Fruit fly (Drosophila melanogaster): ENCODE measurements around the gene CG33648.
A peak's percentile ranks its signal among the peaks of the same experiment; 100 is the strongest.

Gene CG33648

DNA sequence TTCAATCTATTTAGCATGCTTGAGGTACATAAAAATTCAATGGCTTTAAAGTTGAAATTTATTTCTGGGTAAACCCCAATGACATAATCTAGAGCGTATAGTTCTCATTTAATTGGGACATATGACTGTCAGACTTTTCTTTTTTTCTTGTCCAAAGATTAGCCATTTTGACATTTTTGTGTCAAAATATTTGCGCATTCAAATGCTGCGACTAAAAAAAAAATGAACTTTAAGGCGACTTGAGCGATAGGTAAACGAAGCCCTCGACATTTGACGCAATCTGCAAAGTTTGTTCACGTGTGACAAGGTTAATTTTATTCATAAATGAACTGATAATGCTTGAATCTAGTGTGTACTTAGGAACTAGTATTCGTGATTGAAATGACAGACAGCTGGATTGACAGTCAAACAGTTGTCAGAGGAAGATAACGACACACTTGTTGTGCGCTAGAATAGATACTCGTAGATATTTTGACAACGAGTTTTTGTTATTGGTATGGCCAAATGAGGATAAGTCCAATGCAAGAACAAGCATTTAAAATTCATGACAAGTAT, 18.0 kb upstream of the CG33648 start (continued):
- TF ChIP-seq HLH3B (GFP tag; IDR thresholded peaks at IDR 0.05) (no peak), CG10209 (GFP tag; optimal IDR thresholded peaks at IDR 0.05) (no peak), grau (tag; optimal IDR thresholded peaks at IDR 0.05) (no peak), Dll (GFP tag; IDR thresholded peaks at IDR 0.05; ENCODE audit: partially characterized antibody) (no peak), Fer1 (GFP tag; optimal IDR thresholded peaks at IDR 0.05) (peak; percentile 2), NFAT (GFP tag; IDR thresholded peaks at IDR 0.05) (no peak), H2.0 (GFP tag; IDR thresholded peaks at IDR 0.05) (no peak), run (tag; optimal IDR thresholded peaks at IDR 0.05) (no peak), BEAF-32 (GFP tag; optimal IDR thresholded peaks at IDR 0.05) (no peak), CG16813 (GFP tag; IDR thresholded peaks at IDR 0.05; ENCODE audit: partially characterized antibody) (no peak), CG4282 (GFP tag; optimal IDR thresholded peaks at IDR 0.05) (no peak), ac (GFP tag; optimal IDR thresholded peaks at IDR 0.05) (no peak), E2f2 (GFP tag; IDR thresholded peaks at IDR 0.05) (no peak), Hmr (GFP tag; optimal IDR thresholded peaks at IDR 0.05) (peak; percentile 26), Mrtf (GFP tag; IDR thresholded peaks at IDR 0.05) (no peak), eve (GFP tag; optimal IDR thresholded peaks at IDR 0.05) (peak in 1 of 2 experiments; percentile 51), crp (GFP tag; optimal IDR thresholded peaks at IDR 0.05) (no peak), CG3995 (GFP tag; optimal IDR thresholded peaks at IDR 0.05) (no peak), az2 (GFP tag; optimal IDR thresholded peaks at IDR 0.05) (no peak), CG1647 (GFP tag; optimal IDR thresholded peaks at IDR 0.05) (no peak), ems (GFP tag; optimal IDR thresholded peaks at IDR 0.05) (no peak), CG17612 (GFP tag; IDR thresholded peaks at IDR 0.05) (no peak), CTCF (GFP tag; optimal IDR thresholded peaks at IDR 0.05) (no peak), tup (GFP tag; optimal IDR thresholded peaks at IDR 0.05) (no peak), dan (GFP tag; IDR thresholded peaks at IDR 0.05) (no peak), Oli (tag; optimal IDR thresholded peaks at IDR 0.05) (no peak), tx (GFP tag; optimal IDR thresholded peaks at IDR 0.05) (no peak), sens (GFP tag) (peak; percentile 2), p53 (GFP tag; optimal IDR thresholded peaks at IDR 0.05) (no peak), ttk (GFP tag; IDR thresholded peaks at IDR 0.05) (no peak), nerfin-1 (tag; optimal IDR thresholded peaks at IDR 0.05) (no peak), insv (GFP tag; optimal IDR thresholded peaks at IDR 0.05) (no peak), Xrp1 (GFP tag; IDR thresholded peaks at IDR 0.05) (no peak), cg (GFP tag; optimal IDR thresholded peaks at IDR 0.05) (no peak), crol (GFP tag; IDR thresholded peaks at IDR 0.05) (no peak), CG6813 (GFP tag; optimal IDR thresholded peaks at IDR 0.05) (no peak), lola (GFP tag; optimal IDR thresholded peaks at IDR 0.05) (no peak), Med (GFP tag) (peak; percentile 52), Eip74EF (GFP tag; optimal IDR thresholded peaks at IDR 0.05) (no peak), dati (GFP tag; IDR thresholded peaks at IDR 0.05) (no peak), CG7271 (tag; optimal IDR thresholded peaks at IDR 0.05) (no peak), caup (GFP tag; optimal IDR thresholded peaks at IDR 0.05; ENCODE audit: severe bottlenecking) (peak; percentile 49), CkIIα-i1 (GFP tag; IDR thresholded peaks at IDR 0.05) (no peak), Hr3 (GFP tag; optimal IDR thresholded peaks at IDR 0.05) (no peak), peb (GFP tag; IDR thresholded peaks at IDR 0.05) (no peak), Sry-β (GFP tag; optimal IDR thresholded peaks at IDR 0.05) (no peak), tna (GFP tag; IDR thresholded peaks at IDR 0.05; ENCODE audit: partially characterized antibody) (no peak)

Measured in whole organism, embryonic.